Fruit fly (Drosophila melanogaster): ENCODE results near the gene tgo.

tgo gene

DNA sequence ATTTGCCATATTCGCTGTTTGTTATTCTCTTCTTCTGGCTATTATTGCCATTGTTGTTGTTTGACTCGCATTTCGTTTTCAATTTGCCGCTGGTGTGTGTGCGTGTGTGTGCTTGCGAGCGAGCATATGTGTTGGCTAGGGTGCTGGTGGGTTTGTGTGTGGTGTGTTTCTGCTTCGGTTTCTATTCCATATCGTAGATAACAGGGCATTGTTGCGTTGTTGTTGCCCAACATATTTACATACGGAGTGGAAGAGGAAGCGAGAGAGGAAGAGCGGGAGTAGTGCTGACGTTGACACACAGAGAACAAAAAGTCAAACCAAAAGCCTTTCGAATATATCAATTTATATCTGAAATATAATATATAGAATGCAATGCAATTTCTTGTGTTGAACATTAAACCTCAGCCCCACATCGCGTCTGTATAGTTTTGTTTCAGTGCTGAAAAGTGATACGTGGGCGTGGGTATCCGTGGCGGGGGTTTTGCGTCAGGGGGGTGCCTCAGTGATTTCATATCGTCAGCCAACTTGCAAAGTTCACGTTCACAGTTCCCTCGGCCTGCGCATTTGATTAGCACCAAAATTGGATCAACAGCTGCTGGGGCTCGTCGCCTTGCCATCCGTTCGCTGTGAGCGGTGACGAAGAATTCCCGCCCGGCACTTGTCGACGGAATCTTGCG lies 34.8 kb upstream of the tgo start (continued):
- TF ChIP-seq Vsx1 (GFP tag; optimal IDR thresholded peaks at IDR 0.05), result peak; percentile 1

dm6 chr3R:9053850-9054441 lies 34.1 kb upstream of the tgo start:
- TF ChIP-seq gsb-n (tag; optimal IDR thresholded peaks at IDR 0.05) (no peak), pb (GFP tag; optimal IDR thresholded peaks at IDR 0.05) (no peak), lola (GFP tag; optimal IDR thresholded peaks at IDR 0.05) (peak in 1 of 3 experiments; percentile 26), CG2678 (tag; optimal IDR thresholded peaks at IDR 0.05) (peak; percentile 78), CG8290 (GFP tag; optimal IDR thresholded peaks at IDR 0.05) (no peak), CG8290 (tag; optimal IDR thresholded peaks at IDR 0.05) (peak in 1 of 2 experiments; percentile 21), Hmr (GFP tag; optimal IDR thresholded peaks at IDR 0.05) (peak; percentile 14), CG7963 (GFP tag; IDR thresholded peaks at IDR 0.05; ENCODE audit: partially characterized antibody) (no peak), eyg (GFP tag; optimal IDR thresholded peaks at IDR 0.05) (no peak), CG2199 (GFP tag; IDR thresholded peaks at IDR 0.05) (no peak), Max (GFP tag; optimal IDR thresholded peaks at IDR 0.05) (no peak), CG18764 (GFP tag; optimal IDR thresholded peaks at IDR 0.05) (peak; percentile 3), org-1 (GFP tag; optimal IDR thresholded peaks at IDR 0.05) (peak; percentile 48), Antp (GFP tag; optimal IDR thresholded peaks at IDR 0.05) (peak; percentile 46), bsh (GFP tag; optimal IDR thresholded peaks at IDR 0.05) (peak in 1 of 2 experiments; percentile 20), nerfin-1 (tag; optimal IDR thresholded peaks at IDR 0.05) (peak; percentile 24), CoRest (tag; optimal IDR thresholded peaks at IDR 0.05) (peak; percentile 71), CG1233 (GFP tag; optimal IDR thresholded peaks at IDR 0.05) (peak; percentile 32), CG7786 (GFP tag; optimal IDR thresholded peaks at IDR 0.05) (peak; percentile 53), Xbp1 (GFP tag; optimal IDR thresholded peaks at IDR 0.05) (peak; percentile 28), jumu (GFP tag; optimal IDR thresholded peaks at IDR 0.05) (peak; percentile 8), Usf (GFP tag; optimal IDR thresholded peaks at IDR 0.05) (peak; percentile 20), Pdp1 (GFP tag; optimal IDR thresholded peaks at IDR 0.05) (peak in 1 of 2 experiments; percentile 19), dati (GFP tag; IDR thresholded peaks at IDR 0.05) (no peak), BtbVII (GFP tag; optimal IDR thresholded peaks at IDR 0.05) (peak; percentile 57), Gug (GFP tag; IDR thresholded peaks at IDR 0.05) (peak; percentile 59; the same call in 3 of the 4 replicates), CG18619 (GFP tag; optimal IDR thresholded peaks at IDR 0.05) (peak; percentile 50), CG9727 (GFP tag; optimal IDR thresholded peaks at IDR 0.05) (peak; percentile 8), CG13296 (GFP tag; optimal IDR thresholded peaks at IDR 0.05) (peak; percentile 30), bcd (GFP tag; optimal IDR thresholded peaks at IDR 0.05) (peak; percentile 55), CG6272 (GFP tag; IDR thresholded peaks at IDR 0.05) (no peak), CG5245 (GFP tag; optimal IDR thresholded peaks at IDR 0.05) (no peak), kah (GFP tag; optimal IDR thresholded peaks at IDR 0.05) (no peak), chinmo (GFP tag; IDR thresholded peaks at IDR 0.05; ENCODE audit: partially characterized antibody) (no peak), CG9609 (GFP tag; optimal IDR thresholded peaks at IDR 0.05) (peak; percentile 33), Chrac-16 (GFP tag; optimal IDR thresholded peaks at IDR 0.05) (peak; percentile 44), NC2α (GFP tag; optimal IDR thresholded peaks at IDR 0.05) (peak; percentile 43), jing (GFP tag; optimal IDR thresholded peaks at IDR 0.05) (peak; percentile 24), CG33557 (GFP tag; optimal IDR thresholded peaks at IDR 0.05) (no peak), CG10979 (tag; optimal IDR thresholded peaks at IDR 0.05) (peak; percentile 28), Hey (tag; optimal IDR thresholded peaks at IDR 0.05) (no peak), tin (GFP tag; optimal IDR thresholded peaks at IDR 0.05) (peak; percentile 2), cg (GFP tag; optimal IDR thresholded peaks at IDR 0.05) (no peak), CG6765 (GFP tag; optimal IDR thresholded peaks at IDR 0.05) (peak; percentile 45), grau (tag; optimal IDR thresholded peaks at IDR 0.05) (peak; percentile 96)

Measured in whole organism, embryonic.